Fruit fly (Drosophila melanogaster) whole organism, adult: Measurements from ENCODE around the gene CG42394.

Source experiments
- CG12768 ChIP-seq: fragments of 200-800 bp; sonication (Bioruptor generic); optimal IDR thresholded peaks from 2 replicates; lab custom pipeline; 2017; ENCODE audit warnings: missing biosample characterization, missing genetic modification characterization, mild to moderate bottlenecking, moderate library complexity, missing genetic modification reagents
- CG7045 ChIP-seq: fragments of 200-800 bp; sonication (Bioruptor generic); optimal IDR thresholded peaks from 2 replicates; lab custom pipeline; 2017; ENCODE audit warnings: missing biosample characterization, mild to moderate bottlenecking, missing genetic modification characterization
- Clk ChIP-seq: fragments of 200-800 bp; sonication (Bioruptor generic); optimal IDR thresholded peaks from 2 replicates; lab custom pipeline; 2017; ENCODE audit warnings: missing biosample characterization, missing genetic modification characterization
- bab1 ChIP-seq: fragments of 200-800 bp; sonication (Bioruptor generic); optimal IDR thresholded peaks from 3 replicates; lab custom pipeline; 2019; ENCODE audit warnings: missing biosample characterization, mild to moderate bottlenecking, missing genetic modification characterization, moderate library complexity
- cic ChIP-seq: fragments of 200-800 bp; sonication (Bioruptor generic); optimal IDR thresholded peaks from 2 replicates; lab custom pipeline; 2017; ENCODE audit warnings: missing biosample characterization, mild to moderate bottlenecking, missing genetic modification characterization, moderate library complexity
- tj ChIP-seq: fragments of 200-800 bp; sonication (Bioruptor generic); optimal IDR thresholded peaks from 3 replicates; lab custom pipeline; 2017; ENCODE audit warnings: missing biosample characterization, mild to moderate bottlenecking, missing genetic modification characterization, moderate library complexity

dm6 chr3R:10836924-10837323 lies 12.7 kb upstream of the CG42394 start:
- no peak for TF ChIP-seq cic (GFP tag; lab: Kevin White, UChicago)
- TF ChIP-seq CG7045 = no peak
- TF ChIP-seq tj = no peak
- no peak for TF ChIP-seq Clk (GFP tag; lab: Kevin White, UChicago)
- TF ChIP-seq CG12768 (GFP tag; lab: Kevin White, UChicago) = no peak
- TF ChIP-seq bab1 = no peak
